Fruit fly (Drosophila melanogaster) S2 (cell line): ENCODE results near the gene Rab39.

Experiments used
- CG8478 ChIP-seq: fragments of >200 bp; optimal IDR thresholded peaks from 2 replicates; lab custom pipeline; 2018
- CTCF ChIP-seq, 2 experiments: fragments of >200 bp; optimal IDR thresholded peaks; 2 replicates each; lab custom pipeline; 2018

DNA sequence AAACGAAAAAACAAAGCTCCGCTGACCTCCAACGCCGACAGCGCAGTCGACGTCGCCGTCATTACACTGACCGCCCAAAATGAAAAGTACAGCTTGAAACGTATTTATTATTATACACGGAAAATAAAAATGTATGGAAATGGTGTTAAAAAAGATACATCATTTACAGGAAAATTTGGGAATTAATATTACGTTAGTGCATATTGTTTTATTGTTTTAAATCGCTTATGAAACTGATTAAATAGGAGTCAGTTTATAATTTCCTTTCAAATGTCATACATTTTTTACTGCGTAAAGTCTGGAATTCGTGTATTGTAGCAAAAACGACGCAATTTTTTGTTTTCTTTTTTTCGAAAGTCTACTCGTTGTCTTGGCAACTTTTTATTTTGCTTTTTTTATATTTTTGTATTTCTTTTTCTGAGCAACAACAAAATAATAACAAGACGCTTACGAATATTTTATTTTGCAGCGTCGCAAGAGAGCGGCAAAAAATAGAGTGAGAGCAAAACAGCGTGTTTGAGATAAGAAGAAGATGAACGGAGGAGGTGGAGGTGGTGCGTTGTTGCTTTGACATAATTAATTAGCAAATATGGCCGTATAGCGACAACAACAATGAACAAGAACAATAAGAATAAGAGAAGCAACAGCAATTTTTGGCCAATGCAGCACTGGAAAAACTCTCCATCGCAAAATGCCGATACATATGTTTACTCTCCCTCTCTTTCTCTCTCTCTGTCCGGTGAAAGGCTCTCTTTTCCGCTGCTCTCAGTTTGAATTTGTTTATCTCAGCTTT lies 42.6 kb upstream of the Rab39 start:
- TF ChIP-seq CTCF (optimal IDR thresholded peaks at IDR 0.05; lab: Kevin White, UChicago), result no peak
- TF ChIP-seq CG8478, result no peak
